Fruit fly (Drosophila melanogaster) whole organism, adult: ENCODE data around the gene Syp.

Experiments
- CG11617 ChIP-seq: fragments of 200-800 bp; sonication (Bioruptor generic); optimal IDR thresholded peaks from 2 replicates; lab custom pipeline; 2017; ENCODE audit warnings: mild to moderate bottlenecking, missing biosample characterization, missing genetic modification reagents, missing genetic modification characterization
- CG12768 ChIP-seq: fragments of 200-800 bp; sonication (Bioruptor generic); optimal IDR thresholded peaks from 2 replicates; lab custom pipeline; 2017; ENCODE audit warnings: missing biosample characterization, missing genetic modification characterization, mild to moderate bottlenecking, moderate library complexity, missing genetic modification reagents
- CG14711 ChIP-seq: fragments of 200-800 bp; sonication (Bioruptor generic); optimal IDR thresholded peaks from 2 replicates; lab custom pipeline; 2018; ENCODE audit warnings: missing biosample characterization, mild to moderate bottlenecking, missing genetic modification characterization, moderate library complexity
- CG1620 ChIP-seq: fragments of 200-800 bp; sonication (Bioruptor generic); optimal IDR thresholded peaks from 2 replicates; lab custom pipeline; 2016; ENCODE audit warnings: missing biosample characterization, missing genetic modification characterization
- CG33017 ChIP-seq: fragments of 200-800 bp; sonication (Bioruptor generic); optimal IDR thresholded peaks from 2 replicates; lab custom pipeline; 2018; ENCODE audit warnings: missing biosample characterization, mild to moderate bottlenecking, missing genetic modification characterization, moderate library complexity
- CG5204 ChIP-seq: fragments of 200-800 bp; sonication (Bioruptor generic); optimal IDR thresholded peaks from 2 replicates; lab custom pipeline; 2016; ENCODE audit warnings: missing biosample characterization, missing genetic modification characterization
- CG7045 ChIP-seq: fragments of 200-800 bp; sonication (Bioruptor generic); optimal IDR thresholded peaks from 2 replicates; lab custom pipeline; 2017; ENCODE audit warnings: missing biosample characterization, mild to moderate bottlenecking, missing genetic modification characterization
- CG7101 ChIP-seq: fragments of 200-800 bp; sonication (Bioruptor generic); optimal IDR thresholded peaks from 2 replicates; lab custom pipeline; 2018; ENCODE audit warnings: missing biosample characterization, mild to moderate bottlenecking, missing genetic modification characterization, moderate library complexity
- Clk ChIP-seq: fragments of 200-800 bp; sonication (Bioruptor generic); optimal IDR thresholded peaks from 2 replicates; lab custom pipeline; 2017; ENCODE audit warnings: missing biosample characterization, missing genetic modification characterization
- Crg-1 ChIP-seq: fragments of 200-800 bp; sonication (Bioruptor generic); optimal IDR thresholded peaks from 2 replicates; lab custom pipeline; 2016; ENCODE audit warnings: missing biosample characterization, missing genetic modification characterization
- Hr96 ChIP-seq: fragments of 200-800 bp; sonication (Bioruptor generic); optimal IDR thresholded peaks from 2 replicates; lab custom pipeline; 2016; ENCODE audit warnings: missing biosample characterization, missing genetic modification characterization
- Mnt ChIP-seq: fragments of 200-800 bp; sonication (Bioruptor generic); optimal IDR thresholded peaks from 2 replicates; lab custom pipeline; 2016; ENCODE audit warnings: missing biosample characterization, mild to moderate bottlenecking, missing genetic modification characterization
- bab1 ChIP-seq: fragments of 200-800 bp; sonication (Bioruptor generic); optimal IDR thresholded peaks from 3 replicates; lab custom pipeline; 2019; ENCODE audit warnings: missing biosample characterization, mild to moderate bottlenecking, missing genetic modification characterization, moderate library complexity
- cic ChIP-seq: fragments of 200-800 bp; sonication (Bioruptor generic); optimal IDR thresholded peaks from 2 replicates; lab custom pipeline; 2017; ENCODE audit warnings: missing biosample characterization, mild to moderate bottlenecking, missing genetic modification characterization, moderate library complexity
- cnc ChIP-seq, 2 experiments: fragments of >200 bp; optimal IDR thresholded peaks; 2 replicates each; lab custom pipeline; 2017
- kay ChIP-seq: fragments of 200-800 bp; sonication (Bioruptor generic); peaks from one replicate; lab custom pipeline; 2016; ENCODE audit warnings: missing biosample characterization, missing genetic modification characterization, borderline replicate concordance
- ovo ChIP-seq: fragments of 200-800 bp; sonication (Bioruptor generic); optimal IDR thresholded peaks from 2 replicates; lab custom pipeline; 2016; ENCODE audit warnings: missing biosample characterization, missing genetic modification characterization
- pad ChIP-seq: fragments of 200-800 bp; sonication (Bioruptor generic); optimal IDR thresholded peaks from 3 replicates; lab custom pipeline; 2017; ENCODE audit warnings: missing biosample characterization, missing genetic modification characterization, mild to moderate bottlenecking, moderate library complexity, missing genetic modification reagents
- tj ChIP-seq: fragments of 200-800 bp; sonication (Bioruptor generic); optimal IDR thresholded peaks from 3 replicates; lab custom pipeline; 2017; ENCODE audit warnings: missing biosample characterization, mild to moderate bottlenecking, missing genetic modification characterization, moderate library complexity
- toe ChIP-seq: fragments of 200-800 bp; sonication (Bioruptor generic); optimal IDR thresholded peaks from 2 replicates; lab custom pipeline; 2016; ENCODE audit warnings: missing biosample characterization, missing genetic modification characterization

Gene Syp

DNA sequence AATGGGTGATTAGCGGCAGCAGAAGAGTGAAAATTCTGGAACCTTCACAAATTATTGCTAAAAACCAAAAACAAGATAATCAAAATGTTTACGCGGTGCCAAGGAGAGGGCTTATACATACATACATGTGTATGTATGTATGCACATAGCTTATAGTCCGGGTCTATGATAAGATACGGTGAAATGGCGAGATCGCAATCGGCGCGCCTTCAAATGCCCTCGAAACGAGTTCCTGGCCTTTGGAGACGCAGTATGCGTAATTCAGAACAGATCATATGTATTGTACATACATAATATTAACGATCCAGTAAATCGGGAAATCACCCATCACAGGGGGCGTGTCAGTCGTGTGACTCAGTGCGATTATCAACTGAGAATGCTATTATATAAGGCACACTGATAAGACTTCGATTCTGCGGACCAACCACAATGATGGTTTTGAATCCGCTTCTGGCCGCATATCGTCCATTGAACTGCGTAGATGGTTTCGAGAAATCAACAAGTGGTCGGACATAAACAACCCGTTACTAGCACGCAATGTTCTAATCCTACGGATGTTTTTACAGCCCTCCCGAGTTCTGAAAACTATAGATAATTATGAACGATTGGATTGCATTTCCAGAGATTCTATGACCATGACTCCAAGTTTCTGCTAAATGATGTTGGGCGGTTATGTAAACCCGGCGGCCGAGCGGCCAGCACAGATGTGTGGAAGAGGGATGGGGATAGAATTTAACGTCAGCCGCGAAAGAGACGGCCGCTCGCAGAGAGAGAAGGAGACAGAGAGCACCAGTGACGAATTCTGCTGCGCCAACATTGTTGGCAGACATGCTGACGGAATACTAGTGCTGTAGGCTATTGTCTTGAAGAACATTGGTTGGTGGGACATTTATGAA lies 72.2 kb downstream of the Syp start:
- TF ChIP-seq CG1620 (no peak), tj (GFP tag; lab: Kevin White, UChicago) (peak; percentile 94), cic (GFP tag; lab: Kevin White, UChicago) (peak; percentile 39), CG5204 (GFP tag; lab: Kevin White, UChicago) (no peak), Mnt (GFP tag; lab: Kevin White, UChicago) (peak; percentile 14), CG14711 (tag; lab: Kevin White, UChicago) (no peak), kay (no peak), CG12768 (no peak), CG11617 (GFP tag; lab: Kevin White, UChicago) (no peak), Crg-1 (GFP tag; lab: Kevin White, UChicago) (peak; percentile 45)

DNA sequence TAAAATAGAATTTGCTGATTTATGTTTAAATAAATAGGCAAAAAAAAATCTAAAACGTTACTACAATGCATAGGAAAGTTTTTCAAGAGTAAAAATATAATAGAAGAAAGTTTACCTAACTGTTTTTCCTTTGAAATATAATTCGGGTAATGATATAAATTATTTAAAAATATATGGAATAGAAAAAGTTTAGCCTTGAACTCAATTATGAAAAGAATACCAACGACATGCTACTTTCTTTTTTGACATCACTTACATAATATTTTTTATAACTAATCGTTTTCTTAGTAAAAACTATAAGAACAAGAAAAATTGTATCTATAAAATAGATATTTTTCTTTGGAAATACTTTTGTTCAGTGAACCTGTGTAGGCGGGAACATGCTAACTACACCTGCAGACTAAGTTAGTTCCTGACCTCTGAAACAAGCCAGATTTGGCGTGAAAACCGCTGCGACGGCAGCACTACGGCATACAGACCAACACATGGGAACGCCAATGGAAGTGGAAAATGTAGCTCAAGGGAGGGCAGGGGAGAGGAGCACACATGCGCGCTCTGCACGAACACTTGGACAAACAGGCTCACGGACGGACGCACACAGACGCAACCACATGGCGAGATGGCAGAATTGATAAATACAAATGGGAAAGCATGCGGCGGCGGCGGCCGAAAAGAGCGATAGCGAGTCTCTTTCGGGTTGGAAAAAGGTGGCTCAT lies 73.0 kb downstream of the Syp start:
- TF ChIP-seq cic (GFP tag; lab: Kevin White, UChicago) (peak; percentile 54), CG7045 (GFP tag; lab: Kevin White, UChicago) (peak; percentile 11), CG12768 (peak; percentile 3), Clk (GFP tag; lab: Kevin White, UChicago) (peak; percentile 8), CG14711 (tag; lab: Kevin White, UChicago) (no peak), kay (peak; percentile 35), CG11617 (GFP tag; lab: Kevin White, UChicago) (peak; percentile 30), toe (GFP tag; lab: Kevin White, UChicago) (no peak), CG33017 (tag; lab: Kevin White, UChicago) (no peak), cnc (optimal IDR thresholded peaks at IDR 0.05; lab: Kevin White, UChicago) (no peak), CG5204 (GFP tag; lab: Kevin White, UChicago) (no peak), Mnt (GFP tag; lab: Kevin White, UChicago) (peak; percentile 98), tj (GFP tag; lab: Kevin White, UChicago) (peak; percentile 89), Crg-1 (GFP tag; lab: Kevin White, UChicago) (no peak)

DNA sequence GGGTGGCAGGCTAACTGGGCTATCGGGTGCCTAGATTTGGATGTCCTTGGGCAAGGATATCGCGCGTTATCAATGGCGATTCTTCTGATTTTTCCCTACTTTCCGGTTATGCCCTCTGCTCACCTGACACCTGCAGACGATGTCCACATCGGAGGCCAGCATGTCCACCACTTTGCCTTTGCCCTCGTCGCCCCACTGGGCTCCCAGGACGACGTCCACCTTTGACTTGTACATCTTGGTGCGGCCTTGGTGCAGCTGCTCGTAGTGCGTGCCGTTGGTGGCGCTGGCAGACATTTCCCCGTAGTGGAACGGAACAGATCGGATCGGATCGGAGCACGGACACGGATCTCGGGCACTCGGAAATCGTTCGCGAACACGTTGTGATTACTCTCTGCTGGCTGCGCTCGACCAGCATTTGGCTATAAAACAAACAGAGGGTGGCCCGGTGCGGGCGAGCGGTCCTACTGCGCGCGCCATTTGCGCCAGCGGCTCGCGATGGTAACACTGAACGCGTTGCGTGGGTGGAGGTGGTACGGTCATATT lies 73.7 kb downstream of the Syp start, which contains the start of gene Adss:
Gene Adss, minus strand, starts transcription at position 428 of the 543 bp plus-strand sequence.
- TF ChIP-seq CG14711 (tag; lab: Kevin White, UChicago) (no peak), Crg-1 (GFP tag; lab: Kevin White, UChicago) (peak; percentile 72), Hr96 (peak; percentile 40), bab1 (peak; percentile 8), CG1620 (peak; percentile 69), CG11617 (GFP tag; lab: Kevin White, UChicago) (peak; percentile 64), Clk (GFP tag; lab: Kevin White, UChicago) (no peak), Mnt (GFP tag; lab: Kevin White, UChicago) (peak; percentile 69), cic (GFP tag; lab: Kevin White, UChicago) (peak; percentile 6), CG33017 (tag; lab: Kevin White, UChicago) (peak; percentile 24), CG7045 (GFP tag; lab: Kevin White, UChicago) (peak; percentile 12), CG12768 (peak; percentile 31), ovo (GFP tag; lab: Kevin White, UChicago) (peak; percentile 32), CG7101 (tag; lab: Kevin White, UChicago) (peak; percentile 40), CG5204 (GFP tag; lab: Kevin White, UChicago) (no peak)

DNA sequence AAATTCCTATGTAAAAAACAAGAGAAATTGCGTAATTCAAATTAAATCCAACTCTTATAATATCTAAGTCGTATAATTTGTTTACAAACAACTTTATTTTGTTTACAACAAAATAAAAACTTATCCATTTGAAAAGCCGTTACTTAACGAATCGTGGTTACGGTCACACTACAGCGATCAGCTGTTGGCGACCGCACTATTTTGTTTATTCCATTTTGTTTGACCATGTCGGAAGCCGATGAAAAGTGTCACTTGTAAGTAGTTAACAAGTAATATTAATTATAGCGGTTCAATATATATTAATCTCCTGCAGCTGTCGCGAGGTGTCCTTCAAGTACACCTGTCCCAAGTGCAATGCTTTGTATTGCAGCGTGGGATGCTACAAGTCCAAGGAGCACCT lies 74.4 kb downstream of the Syp start, which contains the start of gene CG31223:
Gene CG31223, plus strand, starts transcription at position 165 of the 400 bp plus-strand sequence.
- TF ChIP-seq kay (peak; percentile 2), CG11617 (GFP tag; lab: Kevin White, UChicago) (no peak)

DNA sequence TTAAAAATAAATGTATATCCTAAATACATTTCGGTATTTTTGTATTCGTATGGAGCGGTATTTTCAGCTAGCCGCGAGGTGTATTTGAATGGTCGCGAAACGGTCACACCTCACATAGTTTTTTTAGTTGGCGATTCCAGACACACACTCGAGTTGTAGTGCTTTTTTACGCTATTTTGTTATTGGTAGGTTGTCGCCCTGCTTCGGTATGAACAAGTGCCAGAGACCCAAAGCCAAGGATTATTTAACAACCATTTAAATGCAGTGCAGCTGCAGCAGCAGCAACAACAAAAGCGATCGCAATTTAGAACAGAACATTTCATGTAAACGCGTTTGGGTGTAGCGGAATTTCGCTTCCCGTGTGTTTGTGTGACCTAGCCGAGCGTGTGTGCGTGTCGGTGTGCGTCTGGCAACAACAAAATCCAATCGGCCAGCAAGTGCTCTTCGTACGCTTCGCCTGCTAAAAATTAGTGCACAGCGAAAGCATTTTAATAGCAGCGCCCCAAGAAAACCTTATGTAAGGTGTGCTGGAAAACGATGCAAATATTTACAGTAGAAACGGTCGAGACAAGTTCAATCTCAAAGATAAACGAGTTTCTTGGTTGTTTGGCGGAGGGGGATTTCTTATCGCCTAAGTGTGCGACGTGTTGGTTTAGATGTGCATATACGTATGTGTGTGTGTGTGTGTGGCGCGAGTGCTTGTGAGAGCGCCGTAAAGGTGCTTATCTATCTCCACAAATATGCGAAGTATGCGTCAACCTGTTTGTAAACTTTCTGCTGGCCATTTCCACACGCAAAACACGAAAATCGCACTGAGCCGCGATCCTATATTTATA lies 76.4 kb downstream of the Syp start, which contains the start of gene Synd:
Gene Synd, plus strand, starts transcription at position 111 of the 836 bp plus-strand sequence.
- TF ChIP-seq CG11617 (GFP tag; lab: Kevin White, UChicago) (peak; percentile 42), CG12768 (peak; percentile 60), pad (peak; percentile 53), CG5204 (GFP tag; lab: Kevin White, UChicago) (no peak), Clk (GFP tag; lab: Kevin White, UChicago) (no peak), CG7045 (GFP tag; lab: Kevin White, UChicago) (no peak), ovo (GFP tag; lab: Kevin White, UChicago) (peak; percentile 51), Mnt (GFP tag; lab: Kevin White, UChicago) (peak; percentile 55), bab1 (peak; percentile 3), Hr96 (no peak), cnc (optimal IDR thresholded peaks at IDR 0.05; lab: Kevin White, UChicago) (no peak), toe (GFP tag; lab: Kevin White, UChicago) (no peak), CG33017 (tag; lab: Kevin White, UChicago) (peak; percentile 32), CG7101 (tag; lab: Kevin White, UChicago) (peak; percentile 29), cic (GFP tag; lab: Kevin White, UChicago) (peak; percentile 91), CG1620 (no peak), CG14711 (tag; lab: Kevin White, UChicago) (peak; percentile 45), Crg-1 (GFP tag; lab: Kevin White, UChicago) (no peak), tj (GFP tag; lab: Kevin White, UChicago) (peak; percentile 54), kay (peak; percentile 90)
